Fruit fly (Drosophila melanogaster) whole organism, adult: ENCODE results near the gene RabGGTb.

Source experiments
- CG11617 ChIP-seq: fragments of 200-800 bp; sonication (Bioruptor generic); optimal IDR thresholded peaks from 2 replicates; lab custom pipeline; 2017; ENCODE audit warnings: mild to moderate bottlenecking, missing biosample characterization, missing genetic modification reagents, missing genetic modification characterization
- CG12768 ChIP-seq: fragments of 200-800 bp; sonication (Bioruptor generic); optimal IDR thresholded peaks from 2 replicates; lab custom pipeline; 2017; ENCODE audit warnings: missing biosample characterization, missing genetic modification characterization, mild to moderate bottlenecking, moderate library complexity, missing genetic modification reagents
- CG14711 ChIP-seq: fragments of 200-800 bp; sonication (Bioruptor generic); optimal IDR thresholded peaks from 2 replicates; lab custom pipeline; 2018; ENCODE audit warnings: missing biosample characterization, mild to moderate bottlenecking, missing genetic modification characterization, moderate library complexity
- CG1620 ChIP-seq: fragments of 200-800 bp; sonication (Bioruptor generic); optimal IDR thresholded peaks from 2 replicates; lab custom pipeline; 2016; ENCODE audit warnings: missing biosample characterization, missing genetic modification characterization
- CG33017 ChIP-seq: fragments of 200-800 bp; sonication (Bioruptor generic); optimal IDR thresholded peaks from 2 replicates; lab custom pipeline; 2018; ENCODE audit warnings: missing biosample characterization, mild to moderate bottlenecking, missing genetic modification characterization, moderate library complexity
- CG5204 ChIP-seq: fragments of 200-800 bp; sonication (Bioruptor generic); optimal IDR thresholded peaks from 2 replicates; lab custom pipeline; 2016; ENCODE audit warnings: missing biosample characterization, missing genetic modification characterization
- CG7045 ChIP-seq: fragments of 200-800 bp; sonication (Bioruptor generic); optimal IDR thresholded peaks from 2 replicates; lab custom pipeline; 2017; ENCODE audit warnings: missing biosample characterization, mild to moderate bottlenecking, missing genetic modification characterization
- CG7101 ChIP-seq: fragments of 200-800 bp; sonication (Bioruptor generic); optimal IDR thresholded peaks from 2 replicates; lab custom pipeline; 2018; ENCODE audit warnings: missing biosample characterization, mild to moderate bottlenecking, missing genetic modification characterization, moderate library complexity
- Clk ChIP-seq: fragments of 200-800 bp; sonication (Bioruptor generic); optimal IDR thresholded peaks from 2 replicates; lab custom pipeline; 2017; ENCODE audit warnings: missing biosample characterization, missing genetic modification characterization
- Crg-1 ChIP-seq: fragments of 200-800 bp; sonication (Bioruptor generic); optimal IDR thresholded peaks from 2 replicates; lab custom pipeline; 2016; ENCODE audit warnings: missing biosample characterization, missing genetic modification characterization
- Hr96 ChIP-seq: fragments of 200-800 bp; sonication (Bioruptor generic); optimal IDR thresholded peaks from 2 replicates; lab custom pipeline; 2016; ENCODE audit warnings: missing biosample characterization, missing genetic modification characterization
- Mnt ChIP-seq: fragments of 200-800 bp; sonication (Bioruptor generic); optimal IDR thresholded peaks from 2 replicates; lab custom pipeline; 2016; ENCODE audit warnings: missing biosample characterization, mild to moderate bottlenecking, missing genetic modification characterization
- bab1 ChIP-seq: fragments of 200-800 bp; sonication (Bioruptor generic); optimal IDR thresholded peaks from 3 replicates; lab custom pipeline; 2019; ENCODE audit warnings: missing biosample characterization, mild to moderate bottlenecking, missing genetic modification characterization, moderate library complexity
- cic ChIP-seq: fragments of 200-800 bp; sonication (Bioruptor generic); optimal IDR thresholded peaks from 2 replicates; lab custom pipeline; 2017; ENCODE audit warnings: missing biosample characterization, mild to moderate bottlenecking, missing genetic modification characterization, moderate library complexity
- cnc ChIP-seq, 2 experiments: fragments of >200 bp; optimal IDR thresholded peaks; 2 replicates each; lab custom pipeline; 2017
- kay ChIP-seq: fragments of 200-800 bp; sonication (Bioruptor generic); peaks from one replicate; lab custom pipeline; 2016; ENCODE audit warnings: missing biosample characterization, missing genetic modification characterization, borderline replicate concordance
- ovo ChIP-seq: fragments of 200-800 bp; sonication (Bioruptor generic); optimal IDR thresholded peaks from 2 replicates; lab custom pipeline; 2016; ENCODE audit warnings: missing biosample characterization, missing genetic modification characterization
- pad ChIP-seq: fragments of 200-800 bp; sonication (Bioruptor generic); optimal IDR thresholded peaks from 3 replicates; lab custom pipeline; 2017; ENCODE audit warnings: missing biosample characterization, missing genetic modification characterization, mild to moderate bottlenecking, moderate library complexity, missing genetic modification reagents
- tj ChIP-seq: fragments of 200-800 bp; sonication (Bioruptor generic); optimal IDR thresholded peaks from 3 replicates; lab custom pipeline; 2017; ENCODE audit warnings: missing biosample characterization, mild to moderate bottlenecking, missing genetic modification characterization, moderate library complexity
- toe ChIP-seq: fragments of 200-800 bp; sonication (Bioruptor generic); optimal IDR thresholded peaks from 2 replicates; lab custom pipeline; 2016; ENCODE audit warnings: missing biosample characterization, missing genetic modification characterization

The RabGGTb gene

dm6 chr2L:2878188-2878587 lies 724 bp upstream of the RabGGTb start, which contains the start of the genes Prx6a and Sbat:
Gene Prx6a, minus strand, starts transcription at chr2L:2878232.
Gene Sbat, plus strand, starts transcription at chr2L:2878344.
- TF ChIP-seq CG7045 (GFP tag; lab: Kevin White, UChicago) (peak; percentile 69), CG7101 (tag; lab: Kevin White, UChicago) (peak; percentile 81), Crg-1 (GFP tag; lab: Kevin White, UChicago) (peak; percentile 65), toe (GFP tag; lab: Kevin White, UChicago) (peak; percentile 90), cic (peak; percentile 5), CG14711 (tag; lab: Kevin White, UChicago) (peak; percentile 70), kay (peak; percentile 37), Clk (GFP tag; lab: Kevin White, UChicago) (peak; percentile 65), CG1620 (GFP tag; lab: Kevin White, UChicago) (peak; percentile 76), Hr96 (GFP tag; lab: Kevin White, UChicago) (peak; percentile 89), CG5204 (GFP tag; lab: Kevin White, UChicago) (no peak), CG12768 (peak; percentile 77), pad (GFP tag; lab: Kevin White, UChicago) (peak; percentile 62), CG11617 (GFP tag; lab: Kevin White, UChicago) (peak; percentile 68), Mnt (GFP tag; lab: Kevin White, UChicago) (peak; percentile 77), cnc (optimal IDR thresholded peaks at IDR 0.05; lab: Kevin White, UChicago) (no peak), bab1 (peak; percentile 89), tj (GFP tag; lab: Kevin White, UChicago) (peak; percentile 48), ovo (GFP tag; lab: Kevin White, UChicago) (peak; percentile 50), CG33017 (peak; percentile 80)

DNA sequence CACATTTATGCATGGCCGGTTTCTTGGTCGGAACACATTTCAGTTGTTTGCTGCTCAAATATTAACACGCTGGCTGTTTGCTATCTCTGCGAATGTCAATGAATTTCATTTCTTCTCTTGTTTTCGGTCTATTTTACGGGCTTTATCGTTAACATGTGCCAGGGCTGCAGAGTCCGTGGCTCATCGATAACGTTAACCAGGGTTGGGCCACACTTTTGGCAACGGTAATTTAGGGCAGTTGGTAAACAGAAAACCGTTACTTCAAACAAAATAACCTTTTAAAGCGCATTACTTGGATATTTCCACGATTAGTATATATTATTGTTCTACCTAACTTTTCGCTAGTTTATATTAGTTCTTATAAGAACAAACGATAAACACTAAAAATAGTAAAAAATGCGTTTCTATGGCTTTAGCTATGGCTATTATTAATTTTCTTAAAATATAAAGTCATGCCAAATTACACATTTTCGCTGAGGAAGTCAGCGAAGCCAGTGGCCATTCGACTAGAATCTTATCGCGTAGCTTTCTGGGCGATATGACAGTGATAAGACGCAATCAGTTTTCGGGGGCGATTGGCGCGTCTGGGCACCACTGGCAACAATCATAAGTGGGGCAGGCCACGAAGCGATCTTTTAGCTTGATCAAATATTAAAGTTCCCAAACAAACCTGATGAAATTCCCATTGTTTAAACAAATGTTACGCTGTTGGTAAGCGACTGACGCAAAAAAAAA lies 4.2 kb downstream of the RabGGTb start:
- peak; percentile 13 for TF ChIP-seq CG7101 (tag; lab: Kevin White, UChicago)
- peak; percentile 86 for TF ChIP-seq ovo (GFP tag; lab: Kevin White, UChicago)
- no peak for TF ChIP-seq pad (GFP tag; lab: Kevin White, UChicago)
- peak; percentile 31 for TF ChIP-seq CG12768
- TF ChIP-seq Crg-1 (GFP tag; lab: Kevin White, UChicago) = no peak
- no peak for TF ChIP-seq cic
- TF ChIP-seq CG33017 = peak; percentile 7
- TF ChIP-seq toe (GFP tag; lab: Kevin White, UChicago) = peak; percentile 24
- TF ChIP-seq CG5204 (GFP tag; lab: Kevin White, UChicago) = no peak
- TF ChIP-seq cnc (optimal IDR thresholded peaks at IDR 0.05; lab: Kevin White, UChicago) = no peak
- TF ChIP-seq tj (GFP tag; lab: Kevin White, UChicago) = peak; percentile 14
- peak; percentile 56 for TF ChIP-seq CG11617 (GFP tag; lab: Kevin White, UChicago)
- peak; percentile 26 for TF ChIP-seq CG14711 (tag; lab: Kevin White, UChicago)
- TF ChIP-seq Clk (GFP tag; lab: Kevin White, UChicago) = no peak
- TF ChIP-seq Hr96 (GFP tag; lab: Kevin White, UChicago) = peak; percentile 40
- TF ChIP-seq CG1620 (GFP tag; lab: Kevin White, UChicago) = no peak
- no peak for TF ChIP-seq bab1
- TF ChIP-seq CG7045 (GFP tag; lab: Kevin White, UChicago) = peak; percentile 25
- TF ChIP-seq Mnt (GFP tag; lab: Kevin White, UChicago) = peak; percentile 29
- TF ChIP-seq kay = no peak

- no peak for TF ChIP-seq CG11617 (GFP tag; lab: Kevin White, UChicago)
- no peak for TF ChIP-seq Mnt (GFP tag; lab: Kevin White, UChicago)
- no peak for TF ChIP-seq Clk (GFP tag; lab: Kevin White, UChicago)
- TF ChIP-seq CG33017 = no peak
- peak; percentile 92 for TF ChIP-seq kay
Observed at dm6 chr2L:2883703-2884294, 4.9 kb downstream of the RabGGTb start.

- TF ChIP-seq bab1 = peak; percentile 71
- TF ChIP-seq Crg-1 (GFP tag; lab: Kevin White, UChicago) = no peak
- TF ChIP-seq Hr96 (GFP tag; lab: Kevin White, UChicago) = peak; percentile 35
- TF ChIP-seq CG7045 (GFP tag; lab: Kevin White, UChicago) = no peak
- TF ChIP-seq CG33017 = peak; percentile 52
- TF ChIP-seq CG1620 (GFP tag; lab: Kevin White, UChicago) = peak; percentile 69
- no peak for TF ChIP-seq ovo (GFP tag; lab: Kevin White, UChicago)
- TF ChIP-seq cnc (optimal IDR thresholded peaks at IDR 0.05; lab: Kevin White, UChicago) = peak; percentile 30 to 77
- peak; percentile 37 for TF ChIP-seq tj (GFP tag; lab: Kevin White, UChicago)
- TF ChIP-seq CG5204 (GFP tag; lab: Kevin White, UChicago) = no peak
- TF ChIP-seq CG14711 (tag; lab: Kevin White, UChicago) = peak; percentile 38
- TF ChIP-seq cic = peak; percentile 72
- TF ChIP-seq CG11617 (GFP tag; lab: Kevin White, UChicago) = peak; percentile 67
- TF ChIP-seq toe (GFP tag; lab: Kevin White, UChicago) = peak; percentile 27
- TF ChIP-seq CG7101 (tag; lab: Kevin White, UChicago) = peak; percentile 30
- peak; percentile 53 for TF ChIP-seq CG12768
- TF ChIP-seq Clk (GFP tag; lab: Kevin White, UChicago) = no peak
- peak; percentile 92 for TF ChIP-seq Mnt (GFP tag; lab: Kevin White, UChicago)
- no peak for TF ChIP-seq kay
- no peak for TF ChIP-seq pad (GFP tag; lab: Kevin White, UChicago)
Observed at dm6 chr2L:2884683-2885502, 6.0 kb downstream of the RabGGTb start.
